Fruit fly (Drosophila melanogaster) Kc167 (cell line): Measurements from ENCODE around the gene MED10.

Experiments used
- Myc ChIP-seq: fragments of >200 bp; optimal IDR thresholded peaks from 2 replicates; lab custom pipeline; 2017; ENCODE audit warnings: missing external identifiers
- Sin3A ChIP-seq: fragments of >200 bp; optimal IDR thresholded peaks from 2 replicates; lab custom pipeline; 2018; ENCODE audit warnings: missing external identifiers
- h ChIP-seq: fragments of >200 bp; optimal IDR thresholded peaks from 3 replicates; lab custom pipeline; 2018; ENCODE audit warnings: missing external identifiers
- insv ChIP-seq: fragments of >200 bp; optimal IDR thresholded peaks from 3 replicates; lab custom pipeline; 2018; ENCODE audit warnings: missing external identifiers
- ttk ChIP-seq: sonication (Bioruptor generic); optimal IDR thresholded peaks from 2 replicates; lab custom pipeline; 2017; ENCODE audit warnings: missing external identifiers

DNA sequence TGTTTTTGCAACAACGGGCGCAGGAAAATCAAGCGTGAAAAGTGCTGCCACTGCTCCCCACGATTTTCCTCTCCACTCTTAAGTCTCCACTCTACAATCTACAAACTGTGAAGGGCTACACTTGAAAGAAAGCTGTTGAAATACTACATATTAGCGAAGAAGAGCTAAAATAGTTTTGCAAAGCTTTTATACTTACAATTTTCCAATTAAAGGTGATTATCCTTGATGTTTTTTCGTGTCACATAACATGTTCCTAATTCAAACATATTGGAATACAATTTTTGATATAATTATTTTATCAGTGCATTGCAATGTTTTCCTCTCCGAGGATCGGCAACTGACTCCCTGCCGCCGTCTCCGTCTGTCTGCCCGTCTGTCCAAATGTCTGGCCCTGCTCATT is 13.9 kb upstream of the MED10 start:
- TF ChIP-seq ttk (lab: Kevin White, UChicago) (no peak), h (lab: Kevin White, UChicago) (no peak), Sin3A (lab: Kevin White, UChicago) (no peak), insv (lab: Kevin White, UChicago) (no peak), Myc (lab: Kevin White, UChicago) (no peak)
